Worm (Caenorhabditis elegans) whole organism, L2 larva: ENCODE data around the gene C33A12.3.

ENCODE experiments used
- C34F6.9 ChIP-seq: fragments of 150-350 bp; optimal IDR thresholded peaks from 2 replicates; lab custom pipeline; 2014; ENCODE audit warnings: missing biosample characterization, missing genetic modification characterization
- F13H6.1 ChIP-seq: sonication (generic microtip); optimal IDR thresholded peaks from 2 replicates; lab custom pipeline; 2016; ENCODE audit warnings: missing genetic modification characterization, missing compliant biosample characterization
- R02D3.7 ChIP-seq: fragments of 150-350 bp; optimal IDR thresholded peaks from 2 replicates; lab custom pipeline; 2014; ENCODE audit warnings: missing biosample characterization, missing genetic modification characterization
- Y55F3AM.14 ChIP-seq: fragments of 200-800 bp; sonication (Bioruptor generic); optimal IDR thresholded peaks from 2 replicates; lab custom pipeline; 2018; ENCODE audit warnings: mild to moderate bottlenecking, missing genetic modification characterization, missing compliant biosample characterization
- ZK546.5 ChIP-seq: sonication (generic microtip); optimal IDR thresholded peaks from 2 replicates; lab custom pipeline; 2017; ENCODE audit warnings: missing biosample characterization, missing genetic modification characterization
- alr-1 ChIP-seq: fragments of 150-350 bp; optimal IDR thresholded peaks from 2 replicates; lab custom pipeline; 2014; ENCODE audit warnings: missing biosample characterization, missing genetic modification characterization
- aly-2 ChIP-seq: fragments of 150-350 bp; optimal IDR thresholded peaks from 2 replicates; lab custom pipeline; 2014; ENCODE audit warnings: missing biosample characterization, missing genetic modification characterization
- ama-1 ChIP-seq: fragments of 150-350 bp; optimal IDR thresholded peaks from 2 replicates; lab custom pipeline; 2018; ENCODE audit warnings: inconsistent platforms
- blmp-1 ChIP-seq: sonication (generic microtip); optimal IDR thresholded peaks from 2 replicates; lab custom pipeline; 2017; ENCODE audit warnings: missing genetic modification characterization, mild to moderate bottlenecking, missing compliant biosample characterization, antibody characterized with exemption, moderate library complexity; ENCODE audit not compliant: insufficient read depth
- ceh-16 ChIP-seq: fragments of 150-350 bp; optimal IDR thresholded peaks from 2 replicates; lab custom pipeline; 2014; ENCODE audit warnings: missing biosample characterization, missing genetic modification characterization
- ceh-82 ChIP-seq: fragments of 150-350 bp; optimal IDR thresholded peaks from 2 replicates; lab custom pipeline; 2014; ENCODE audit warnings: missing biosample characterization, missing genetic modification characterization
- crh-2 ChIP-seq: sonication (generic microtip); optimal IDR thresholded peaks from 2 replicates; lab custom pipeline; 2017; ENCODE audit warnings: missing biosample characterization, missing genetic modification characterization
- dmd-4 ChIP-seq: sonication (generic microtip); optimal IDR thresholded peaks from 2 replicates; lab custom pipeline; 2017; ENCODE audit warnings: missing biosample characterization, missing genetic modification characterization
- egl-27 ChIP-seq: sonication (generic microtip); optimal IDR thresholded peaks from 3 replicates; lab custom pipeline; 2017; ENCODE audit warnings: missing biosample characterization, missing genetic modification reagents, missing genetic modification characterization
- elt-1 ChIP-seq: fragments of 150-350 bp; optimal IDR thresholded peaks from 2 replicates; lab custom pipeline; 2014; ENCODE audit warnings: missing biosample characterization, missing genetic modification characterization
- elt-3 ChIP-seq: sonication (generic microtip); optimal IDR thresholded peaks from 2 replicates; lab custom pipeline; 2017; ENCODE audit warnings: missing biosample characterization, missing genetic modification characterization
- fos-1 ChIP-seq: fragments of 150-350 bp; optimal IDR thresholded peaks from 2 replicates; lab custom pipeline; 2014; ENCODE audit warnings: missing biosample characterization, missing genetic modification characterization
- gmeb-1 ChIP-seq: fragments of 150-350 bp; optimal IDR thresholded peaks from 2 replicates; lab custom pipeline; 2014; ENCODE audit warnings: missing biosample characterization, missing genetic modification characterization
- lin-11 ChIP-seq: fragments of 150-350 bp; sonication (generic microtip); optimal IDR thresholded peaks from 2 replicates; lab custom pipeline; 2014; ENCODE audit warnings: missing biosample characterization, missing genetic modification characterization, inconsistent platforms, mixed read lengths
- lin-13 ChIP-seq: fragments of 150-350 bp; optimal IDR thresholded peaks from 2 replicates; lab custom pipeline; 2014; ENCODE audit warnings: missing biosample characterization, missing genetic modification reagents, missing genetic modification characterization
- lin-39 ChIP-seq: fragments of 150-350 bp; optimal IDR thresholded peaks from 2 replicates; lab custom pipeline; 2014; ENCODE audit warnings: missing biosample characterization, missing genetic modification reagents, missing genetic modification characterization
- lsy-2 ChIP-seq, 2 experiments: fragments of 150-350 bp in 1 of 2; sonication (generic microtip) in 1 of 2; optimal IDR thresholded peaks; 2 replicates each; lab custom pipeline; 2014 to 2017; ENCODE audit warnings: missing biosample characterization in 2 of 2, missing genetic modification characterization in 2 of 2
- mab-5 ChIP-seq: fragments of 150-350 bp; optimal IDR thresholded peaks from 2 replicates; lab custom pipeline; 2014; ENCODE audit warnings: missing biosample characterization, missing genetic modification characterization
- mbf-1 ChIP-seq: sonication (generic microtip); optimal IDR thresholded peaks from 2 replicates; lab custom pipeline; 2017; ENCODE audit warnings: missing biosample characterization, missing genetic modification characterization
- mdl-1 ChIP-seq, 2 experiments: fragments of 150-350 bp in 1 of 2; sonication (generic microtip) in 1 of 2; optimal IDR thresholded peaks; 2 replicates each; lab custom pipeline; 2017; ENCODE audit warnings: missing biosample characterization in 2 of 2, missing genetic modification characterization in 2 of 2
- nhr-10 ChIP-seq: sonication (generic microtip); optimal IDR thresholded peaks from 2 replicates; lab custom pipeline; 2017; ENCODE audit warnings: missing biosample characterization, missing genetic modification characterization
- nhr-11 ChIP-seq: fragments of 150-350 bp; optimal IDR thresholded peaks from 2 replicates; lab custom pipeline; 2014; ENCODE audit warnings: missing biosample characterization, missing genetic modification characterization
- nhr-12 ChIP-seq: fragments of 150-350 bp; optimal IDR thresholded peaks from 2 replicates; lab custom pipeline; 2014; ENCODE audit warnings: missing biosample characterization, missing genetic modification characterization
- nhr-129 ChIP-seq: fragments of 150-350 bp; optimal IDR thresholded peaks from 2 replicates; lab custom pipeline; 2014; ENCODE audit warnings: missing biosample characterization, missing genetic modification characterization
- nhr-21 ChIP-seq: fragments of 150-350 bp; optimal IDR thresholded peaks from 2 replicates; lab custom pipeline; 2014; ENCODE audit warnings: missing biosample characterization, missing genetic modification characterization
- nhr-23 ChIP-seq: fragments of 150-350 bp; optimal IDR thresholded peaks from 2 replicates; lab custom pipeline; 2014; ENCODE audit warnings: missing biosample characterization, missing genetic modification reagents, missing genetic modification characterization
- nhr-237 ChIP-seq: fragments of 150-350 bp; optimal IDR thresholded peaks from 2 replicates; lab custom pipeline; 2014; ENCODE audit warnings: missing biosample characterization, missing genetic modification characterization
- nhr-6 ChIP-seq: fragments of 150-350 bp; optimal IDR thresholded peaks from 2 replicates; lab custom pipeline; 2014; ENCODE audit warnings: missing biosample characterization, missing genetic modification characterization
- nhr-77 ChIP-seq: fragments of 150-350 bp; optimal IDR thresholded peaks from 2 replicates; lab custom pipeline; 2014; ENCODE audit warnings: missing biosample characterization, missing genetic modification characterization
- peb-1 ChIP-seq: fragments of 150-350 bp; optimal IDR thresholded peaks from 2 replicates; lab custom pipeline; 2014; ENCODE audit warnings: missing biosample characterization, missing genetic modification characterization
- sem-4 ChIP-seq: fragments of 150-350 bp; optimal IDR thresholded peaks from 2 replicates; lab custom pipeline; 2014; ENCODE audit warnings: missing biosample characterization, missing genetic modification reagents, missing genetic modification characterization
- skn-1 ChIP-seq: sonication (generic microtip); optimal IDR thresholded peaks from 2 replicates; lab custom pipeline; 2017; ENCODE audit warnings: missing biosample characterization, missing genetic modification characterization
- sma-3 ChIP-seq: sonication (generic microtip); optimal IDR thresholded peaks from 2 replicates; lab custom pipeline; 2016; ENCODE audit warnings: missing genetic modification reagents, missing genetic modification characterization, missing compliant biosample characterization
- sma-9 ChIP-seq, 2 experiments: fragments of 150-350 bp in 1 of 2; sonication (generic microtip) in 1 of 2; optimal IDR thresholded peaks; 2 replicates each; lab custom pipeline; 2014 to 2016; ENCODE audit warnings: missing genetic modification characterization in 2 of 2, mild to moderate bottlenecking in 1 of 2, missing biosample characterization in 1 of 2, missing compliant biosample characterization in 1 of 2, missing genetic modification reagents in 1 of 2, moderate library complexity in 1 of 2
- snpc-4 ChIP-seq: fragments of 150-350 bp; optimal IDR thresholded peaks from 2 replicates; lab custom pipeline; 2014; ENCODE audit warnings: missing biosample characterization, missing genetic modification characterization
- unc-39 ChIP-seq: fragments of 150-350 bp; optimal IDR thresholded peaks from 2 replicates; lab custom pipeline; 2014; ENCODE audit warnings: missing biosample characterization, missing genetic modification characterization
- unc-55 ChIP-seq: fragments of 150-350 bp; sonication (generic microtip); optimal IDR thresholded peaks from 3 replicates; lab custom pipeline; 2014; ENCODE audit warnings: missing biosample characterization, missing genetic modification reagents, missing genetic modification characterization
- unc-62 ChIP-seq: fragments of 150-350 bp; optimal IDR thresholded peaks from 2 replicates; lab custom pipeline; 2014; ENCODE audit warnings: missing biosample characterization, missing genetic modification reagents, missing genetic modification characterization
- zag-1 ChIP-seq: fragments of 150-350 bp; optimal IDR thresholded peaks from 2 replicates; lab custom pipeline; 2014; ENCODE audit warnings: missing biosample characterization, missing genetic modification characterization
- ztf-1 ChIP-seq: fragments of 200-800 bp; sonication (Bioruptor generic); conservative IDR thresholded peaks from 2 replicates; pipeline ENCODE4 v1.3.6; 2022; ENCODE audit warnings: missing genetic modification characterization, missing compliant biosample characterization
- ztf-11 ChIP-seq: sonication (generic microtip); optimal IDR thresholded peaks from 2 replicates; lab custom pipeline; 2017; ENCODE audit warnings: missing biosample characterization, missing genetic modification characterization
- ztf-4 ChIP-seq: fragments of 150-350 bp; optimal IDR thresholded peaks from 2 replicates; lab custom pipeline; 2014; ENCODE audit warnings: missing biosample characterization, missing genetic modification characterization

Gene C33A12.3

ce11 chrIV:9529647-9530046, 16.8 kb upstream of the C33A12.3 start, which contains the start of gene elo-7:
elo-7 (plus strand) TSS chrIV:9529947.
- no peak for TF ChIP-seq ceh-16 (tag; lab: Kevin White, UChicago)
- TF ChIP-seq nhr-10 (tag; lab: Kevin White, UChicago) = no peak
- no peak for TF ChIP-seq mdl-1 (tag; optimal IDR thresholded peaks at IDR 0.05; lab: Kevin White, UChicago)
- TF ChIP-seq lin-13 (GFP tag; lab: Kevin White, UChicago) = no peak
- TF ChIP-seq crh-2 (tag; lab: Kevin White, UChicago) = no peak
- no peak for TF ChIP-seq snpc-4 (tag; lab: Kevin White, UChicago)
- TF ChIP-seq lin-39 = no peak
- no peak for TF ChIP-seq Y55F3AM.14
- no peak for TF ChIP-seq ztf-11 (tag; lab: Kevin White, UChicago)
- TF ChIP-seq nhr-21 (tag; lab: Kevin White, UChicago) = no peak
- TF ChIP-seq, all 48 proteins: peak for 0

ce11 chrIV:9527002-9527401, 14.2 kb upstream of the C33A12.3 start:
- no peak for TF ChIP-seq ama-1 (lab: Kevin White, UChicago)
- TF ChIP-seq mdl-1 (tag; optimal IDR thresholded peaks at IDR 0.05; lab: Kevin White, UChicago) = no peak
- TF ChIP-seq fos-1 (tag; lab: Kevin White, UChicago) = peak; percentile 5

- TF ChIP-seq sma-3 (GFP tag; lab: Kevin White, UChicago) = peak; percentile 61
- no peak for TF ChIP-seq mbf-1 (tag; lab: Kevin White, UChicago)
- peak; percentile 28 for TF ChIP-seq lin-13 (GFP tag; lab: Kevin White, UChicago)
- no peak for TF ChIP-seq ztf-11 (tag; lab: Kevin White, UChicago)
- TF ChIP-seq Y55F3AM.14 = no peak
- no peak for TF ChIP-seq nhr-21 (tag; lab: Kevin White, UChicago)
- TF ChIP-seq crh-2 (tag; lab: Kevin White, UChicago) = peak; percentile 64
- TF ChIP-seq ceh-82 = no peak
- TF ChIP-seq ZK546.5 (tag; lab: Kevin White, UChicago) = no peak
- no peak for TF ChIP-seq ceh-16 (tag; lab: Kevin White, UChicago)
- TF ChIP-seq aly-2 (tag; lab: Kevin White, UChicago) = no peak
- no peak for TF ChIP-seq lin-11
- TF ChIP-seq nhr-129 = peak; percentile 30
- TF ChIP-seq gmeb-1 (tag; lab: Kevin White, UChicago) = peak; percentile 57
- TF ChIP-seq unc-55 (GFP tag; lab: Kevin White, UChicago) = no peak
- no peak for TF ChIP-seq alr-1 (tag; lab: Kevin White, UChicago)
- no peak for TF ChIP-seq unc-39 (tag; lab: Kevin White, UChicago)
- TF ChIP-seq nhr-77 (tag; lab: Kevin White, UChicago) = no peak
- TF ChIP-seq fos-1 (tag; lab: Kevin White, UChicago) = peak; percentile 80
- no peak for TF ChIP-seq nhr-12 (tag; lab: Kevin White, UChicago)
- no peak for TF ChIP-seq ztf-1 (GFP tag; lab: Robert Waterston, UW)
- TF ChIP-seq mab-5 = no peak
- no peak for TF ChIP-seq ama-1 (lab: Kevin White, UChicago)
- TF ChIP-seq nhr-11 (tag; lab: Kevin White, UChicago) = no peak
- no peak for TF ChIP-seq nhr-237 (tag; lab: Kevin White, UChicago)
- peak; percentile 82 for TF ChIP-seq blmp-1 (tag; lab: Kevin White, UChicago)
- no peak for TF ChIP-seq skn-1 (tag; lab: Kevin White, UChicago)
- no peak for TF ChIP-seq nhr-23 (tag; lab: Kevin White, UChicago)
- no peak for TF ChIP-seq C34F6.9 (tag; lab: Kevin White, UChicago)
- no peak for TF ChIP-seq snpc-4 (tag; lab: Kevin White, UChicago)
- TF ChIP-seq elt-3 = no peak
- TF ChIP-seq ztf-4 = no peak
- TF ChIP-seq elt-1 (tag; lab: Kevin White, UChicago) = no peak
- TF ChIP-seq mdl-1 (tag; optimal IDR thresholded peaks at IDR 0.05; lab: Kevin White, UChicago) = no peak
- TF ChIP-seq sma-9 (GFP tag; optimal IDR thresholded peaks at IDR 0.05; lab: Kevin White, UChicago) = peak; percentile 69
- no peak for TF ChIP-seq sma-9 (tag; optimal IDR thresholded peaks at IDR 0.05; lab: Kevin White, UChicago)
- no peak for TF ChIP-seq lin-39
- TF ChIP-seq zag-1 = no peak
- TF ChIP-seq nhr-6 (tag; lab: Kevin White, UChicago) = peak; percentile 12
- peak in 1 of 2 experiments; percentile 16 for TF ChIP-seq lsy-2 (tag; optimal IDR thresholded peaks at IDR 0.05; lab: Kevin White, UChicago)
- no peak for TF ChIP-seq dmd-4 (tag; lab: Kevin White, UChicago)
- TF ChIP-seq R02D3.7 (tag; lab: Kevin White, UChicago) = no peak
- no peak for TF ChIP-seq sem-4
- TF ChIP-seq unc-62 (GFP tag; lab: Kevin White, UChicago) = no peak
- TF ChIP-seq egl-27 = peak; percentile 27
- TF ChIP-seq peb-1 = no peak
- peak; percentile 42 for TF ChIP-seq F13H6.1 (tag; lab: Kevin White, UChicago)
Measured at ce11 chrIV:9525682-9526416, 13.0 kb upstream of the C33A12.3 start, which contains the start of gene elo-1. elo-1 (plus strand) TSS chrIV:9526366.
